Worm (Caenorhabditis elegans) whole organism, mixed stage, embryonic: Measurements from ENCODE around the gene rog-1.

Experiments used
- lin-13 ChIP-seq: fragments of 150-350 bp; optimal IDR thresholded peaks from 2 replicates; lab custom pipeline; 2014; ENCODE audit warnings: missing biosample characterization, missing genetic modification characterization
- lsy-2 ChIP-seq: fragments of 150-350 bp; optimal IDR thresholded peaks from 2 replicates; lab custom pipeline; 2014; ENCODE audit warnings: missing biosample characterization, missing genetic modification characterization
- nhr-28 ChIP-seq: fragments of 150-350 bp; optimal IDR thresholded peaks from 2 replicates; lab custom pipeline; 2014; ENCODE audit warnings: missing biosample characterization, missing genetic modification characterization
- snpc-4 ChIP-seq: fragments of 150-350 bp; optimal IDR thresholded peaks from 2 replicates; lab custom pipeline; 2014; ENCODE audit warnings: missing biosample characterization, missing genetic modification characterization
- sptf-1 ChIP-seq: sonication (generic microtip); optimal IDR thresholded peaks from 2 replicates; lab custom pipeline; 2017; ENCODE audit warnings: mild to moderate bottlenecking, missing genetic modification characterization, moderate library complexity, missing compliant biosample characterization

- TF ChIP-seq lin-13 (tag; lab: Kevin White, UChicago), result no peak
- TF ChIP-seq lsy-2 (tag; lab: Kevin White, UChicago), result no peak
- TF ChIP-seq nhr-28 (tag; lab: Kevin White, UChicago), result no peak
- no peak for TF ChIP-seq snpc-4 (tag; lab: Kevin White, UChicago)
- TF ChIP-seq sptf-1, result no peak
These were observed 36.6 kb downstream of the rog-1 start for ce11 chrII:1338196-1338595.
